Worm (Caenorhabditis elegans) whole organism, early embryonic: Measurements from ENCODE around the gene W04D12.1.

Source experiments
- B0310.2 ChIP-seq: sonication (generic microtip); optimal IDR thresholded peaks from 2 replicates; lab custom pipeline; 2016; ENCODE audit warnings: mild to moderate bottlenecking, missing genetic modification characterization, missing compliant biosample characterization
- F13C5.2 ChIP-seq: sonication (generic microtip); optimal IDR thresholded peaks from 2 replicates; lab custom pipeline; 2017; ENCODE audit warnings: mild to moderate bottlenecking, missing genetic modification characterization, inconsistent platforms, missing compliant biosample characterization
- aly-1 ChIP-seq: sonication (generic microtip); optimal IDR thresholded peaks from 2 replicates; lab custom pipeline; 2016; ENCODE audit warnings: missing genetic modification characterization, missing compliant biosample characterization
- ama-1 ChIP-seq: fragments of 150-350 bp; optimal IDR thresholded peaks from 2 replicates; lab custom pipeline; 2014
- ceh-13 ChIP-seq: fragments of 200-800 bp; sonication (Bioruptor generic); optimal IDR thresholded peaks from 2 replicates; lab custom pipeline; 2018; ENCODE audit warnings: mild to moderate bottlenecking, missing genetic modification characterization, missing compliant biosample characterization
- ceh-36 ChIP-seq: sonication (generic microtip); optimal IDR thresholded peaks from 2 replicates; lab custom pipeline; 2016; ENCODE audit warnings: missing genetic modification characterization, inconsistent platforms, missing compliant biosample characterization
- ets-7 ChIP-seq: sonication (generic microtip); optimal IDR thresholded peaks from 2 replicates; lab custom pipeline; 2016; ENCODE audit warnings: missing genotype, missing genetic modification characterization, missing compliant biosample characterization
- flt-1 ChIP-seq: fragments of 200-800 bp; sonication (Bioruptor generic); IDR thresholded peaks from 2 replicates; pipeline ENCODE4 v1.3.6; 2022; ENCODE audit warnings: missing genetic modification characterization, missing compliant biosample characterization
- hmbx-1 ChIP-seq: sonication (generic microtip); optimal IDR thresholded peaks from 2 replicates; lab custom pipeline; 2016; ENCODE audit warnings: mild to moderate bottlenecking, missing genetic modification characterization, missing compliant biosample characterization
- hmg-4 ChIP-seq: fragments of 200-800 bp; sonication (Bioruptor generic); optimal IDR thresholded peaks from 2 replicates; lab custom pipeline; 2018; ENCODE audit warnings: mild to moderate bottlenecking, missing genetic modification characterization, missing compliant biosample characterization
- hnd-1 ChIP-seq: sonication (generic microtip); optimal IDR thresholded peaks from 2 replicates; lab custom pipeline; 2016; ENCODE audit warnings: missing genetic modification characterization, missing compliant biosample characterization
- pes-1 ChIP-seq: fragments of 200-800 bp; sonication (Bioruptor generic); IDR thresholded peaks from 2 replicates; pipeline ENCODE4 v1.3.6; 2022; ENCODE audit warnings: missing genetic modification reagents, missing genetic modification characterization, missing compliant biosample characterization
- scrt-1 ChIP-seq: fragments of 200-800 bp; sonication (Bioruptor generic); IDR thresholded peaks from 2 replicates; pipeline ENCODE4 v1.3.6; 2022; ENCODE audit warnings: missing genetic modification characterization, missing compliant biosample characterization
- sea-1 ChIP-seq: fragments of 200-800 bp; sonication (Bioruptor generic); conservative IDR thresholded peaks from 2 replicates; pipeline ENCODE4 v1.3.6; 2022; ENCODE audit warnings: missing genetic modification characterization, missing compliant biosample characterization
- tbx-11 ChIP-seq: fragments of 200-800 bp; sonication (Bioruptor generic); IDR thresholded peaks from 2 replicates; pipeline ENCODE4 v1.3.6; 2022; ENCODE audit warnings: missing genetic modification characterization, missing compliant biosample characterization
- tbx-37 ChIP-seq: fragments of 200-800 bp; sonication (Bioruptor generic); conservative IDR thresholded peaks from 2 replicates; pipeline ENCODE4 v1.3.6; 2022; ENCODE audit warnings: missing genetic modification reagents, missing genetic modification characterization, missing compliant biosample characterization
- tra-4 ChIP-seq: sonication (generic microtip); optimal IDR thresholded peaks from 2 replicates; lab custom pipeline; 2017; ENCODE audit warnings: missing genetic modification characterization, missing compliant biosample characterization

W04D12.1 gene

DNA sequence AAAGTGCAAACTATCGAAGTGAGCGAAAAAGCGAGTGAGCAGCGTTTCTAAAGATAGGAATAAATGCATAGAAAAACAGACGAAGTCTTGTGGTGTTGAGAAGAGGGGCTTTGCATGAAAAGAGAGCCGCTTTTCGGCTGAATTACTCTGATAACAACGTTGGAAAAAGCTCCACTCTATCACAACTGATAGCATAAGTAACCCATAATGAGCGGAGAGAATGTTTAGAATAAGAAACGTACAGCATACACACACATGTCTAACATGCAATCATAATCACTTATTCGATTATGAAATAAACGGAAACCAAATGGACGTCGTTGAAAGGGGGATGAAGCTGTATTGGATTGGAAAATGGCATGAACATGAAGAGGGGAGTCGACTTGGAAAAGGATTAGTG lies 3.6 kb downstream of the W04D12.1 start:
- TF ChIP-seq ama-1 (lab: Kevin White, UChicago): no peak
- TF ChIP-seq pes-1: no peak
- no peak for TF ChIP-seq ceh-13 (GFP tag; lab: Kevin White, UChicago)
- no peak for TF ChIP-seq hmbx-1

ce11 chrIII:5840815-5841573 lies 4.3 kb downstream of the W04D12.1 start:
- TF ChIP-seq hmg-4 (GFP tag; lab: Kevin White, UChicago): no peak
- TF ChIP-seq scrt-1 (GFP tag; lab: Robert Waterston, UW): no peak
- TF ChIP-seq sea-1 (GFP tag; lab: Robert Waterston, UW): no peak

DNA sequence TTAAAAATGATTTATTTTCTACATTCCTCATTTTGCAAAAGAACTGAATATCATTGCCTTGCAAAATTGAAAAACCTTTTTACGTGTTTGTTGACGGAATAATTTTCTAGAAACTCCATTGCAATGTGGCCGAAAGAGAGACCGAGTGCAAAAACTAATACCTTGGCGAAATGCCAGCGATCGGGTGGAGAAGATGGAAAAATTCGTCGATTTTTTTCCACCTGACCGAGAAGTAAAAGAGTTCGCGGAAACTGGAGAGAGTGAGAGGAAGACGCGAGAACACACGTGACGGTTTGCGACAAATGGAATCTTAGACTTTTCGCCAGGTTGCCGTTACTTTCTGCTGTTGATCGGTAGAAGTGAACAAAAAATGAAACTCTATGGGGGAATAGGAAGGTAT lies 5.0 kb downstream of the W04D12.1 start:
- TF ChIP-seq F13C5.2 (tag; lab: Kevin White, UChicago) (no peak), tbx-11 (GFP tag; lab: Robert Waterston, UW) (no peak), ama-1 (lab: Kevin White, UChicago) (no peak), hmbx-1 (no peak)

DNA sequence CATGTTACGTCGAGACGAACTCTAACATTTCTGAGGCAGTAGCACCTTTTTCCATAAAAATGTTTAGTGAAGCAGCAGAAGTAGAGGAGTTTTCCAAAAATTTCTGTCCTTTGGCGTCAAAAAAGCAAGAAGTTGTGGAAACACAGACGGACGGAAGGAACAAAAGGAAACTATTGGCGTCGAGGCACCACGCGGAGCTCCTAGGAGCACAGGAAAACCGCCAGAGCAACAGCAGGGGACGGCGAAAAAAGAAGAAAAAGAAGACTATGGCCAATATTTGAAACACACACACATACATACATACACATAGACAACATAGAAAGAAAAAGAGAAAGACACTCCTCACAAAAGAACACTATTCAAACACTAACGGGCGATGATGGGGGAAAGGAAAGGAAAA lies 6.2 kb downstream of the W04D12.1 start:
- TF ChIP-seq ceh-13 (GFP tag; lab: Kevin White, UChicago): no peak
- TF ChIP-seq ama-1 (lab: Kevin White, UChicago): no peak
- TF ChIP-seq pes-1: no peak
- TF ChIP-seq hnd-1 (tag; lab: Kevin White, UChicago): no peak
- no peak for TF ChIP-seq tbx-11 (GFP tag; lab: Robert Waterston, UW)
- TF ChIP-seq scrt-1 (GFP tag; lab: Robert Waterston, UW): no peak
- no peak for TF ChIP-seq sea-1 (GFP tag; lab: Robert Waterston, UW)
- no peak for TF ChIP-seq hmbx-1
- TF ChIP-seq aly-1: no peak
- no peak for TF ChIP-seq flt-1 (GFP tag; lab: Robert Waterston, UW)
- no peak for TF ChIP-seq F13C5.2 (tag; lab: Kevin White, UChicago)
- no peak for TF ChIP-seq tbx-37 (GFP tag; lab: Robert Waterston, UW)
- no peak for TF ChIP-seq ets-7
- no peak for TF ChIP-seq tra-4 (tag; lab: Kevin White, UChicago)
- TF ChIP-seq hmg-4 (GFP tag; lab: Kevin White, UChicago): no peak
- TF ChIP-seq B0310.2 (tag; lab: Kevin White, UChicago): no peak
- no peak for TF ChIP-seq ceh-36 (tag; lab: Kevin White, UChicago)

DNA sequence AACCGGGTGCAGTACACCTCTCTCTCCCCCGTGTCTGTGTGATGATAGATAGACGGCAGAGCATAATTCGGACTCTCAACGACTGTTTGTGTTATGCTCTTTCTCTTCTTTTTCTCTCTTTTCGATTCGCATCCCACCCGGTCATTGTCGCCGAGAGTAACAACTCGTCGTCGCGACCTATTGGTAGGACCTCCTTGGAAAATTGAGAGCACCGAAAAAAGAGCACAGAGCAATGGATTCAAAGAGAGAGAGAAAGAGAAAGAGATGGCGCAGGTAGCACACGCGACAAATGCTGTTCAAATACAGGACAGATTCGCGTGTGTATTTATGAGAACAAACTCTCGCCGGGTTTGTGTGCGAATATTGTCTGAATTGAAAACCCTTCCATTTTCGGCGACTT lies 6.9 kb downstream of the W04D12.1 start:
- TF ChIP-seq hmg-4 (GFP tag; lab: Kevin White, UChicago): peak; percentile 12
- no peak for TF ChIP-seq aly-1

DNA sequence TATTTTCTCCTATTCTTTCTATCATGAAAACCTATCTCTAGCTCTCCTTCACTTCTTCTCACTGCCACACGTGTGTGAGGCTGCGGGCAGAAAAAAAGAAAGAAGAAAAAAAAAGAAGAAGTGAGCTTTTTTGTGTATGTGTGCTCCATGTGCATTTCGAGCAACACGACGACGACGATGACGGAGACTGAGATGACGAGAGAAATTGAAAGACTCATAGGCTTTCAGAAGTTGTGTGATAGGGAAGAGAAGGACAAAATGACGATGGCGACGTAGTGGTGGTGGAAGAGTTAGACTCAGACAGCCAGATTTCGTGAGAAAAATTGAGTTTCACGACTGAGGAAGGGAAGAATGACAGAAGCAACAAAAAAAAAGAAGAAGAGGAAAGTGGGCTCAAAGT lies 8.8 kb downstream of the W04D12.1 start:
- TF ChIP-seq ama-1 (lab: Kevin White, UChicago) (no peak), ceh-13 (GFP tag; lab: Kevin White, UChicago) (no peak), hmbx-1 (no peak), sea-1 (GFP tag; lab: Robert Waterston, UW) (no peak), pes-1 (no peak), tbx-37 (GFP tag; lab: Robert Waterston, UW) (no peak), aly-1 (no peak), F13C5.2 (tag; lab: Kevin White, UChicago) (no peak), ceh-36 (tag; lab: Kevin White, UChicago) (no peak), tbx-11 (GFP tag; lab: Robert Waterston, UW) (no peak)

- no peak for TF ChIP-seq pes-1
- no peak for TF ChIP-seq ets-7
- no peak for TF ChIP-seq hnd-1 (tag; lab: Kevin White, UChicago)
- TF ChIP-seq tbx-37 (GFP tag; lab: Robert Waterston, UW): no peak
- TF ChIP-seq sea-1 (GFP tag; lab: Robert Waterston, UW): no peak
- no peak for TF ChIP-seq ceh-13 (GFP tag; lab: Kevin White, UChicago)
- TF ChIP-seq B0310.2 (tag; lab: Kevin White, UChicago): no peak
- TF ChIP-seq F13C5.2 (tag; lab: Kevin White, UChicago): no peak
Measured at ce11 chrIII:5846412-5846811, 9.7 kb downstream of the W04D12.1 start.

- TF ChIP-seq aly-1: no peak
- TF ChIP-seq pes-1: no peak
- no peak for TF ChIP-seq scrt-1 (GFP tag; lab: Robert Waterston, UW)
- TF ChIP-seq tra-4 (tag; lab: Kevin White, UChicago): no peak
- TF ChIP-seq ceh-36 (tag; lab: Kevin White, UChicago): no peak
- TF ChIP-seq tbx-37 (GFP tag; lab: Robert Waterston, UW): no peak; the same call in 1 of the 2 replicates
- TF ChIP-seq sea-1 (GFP tag; lab: Robert Waterston, UW): no peak
- no peak for TF ChIP-seq F13C5.2 (tag; lab: Kevin White, UChicago)
- no peak for TF ChIP-seq ama-1 (lab: Kevin White, UChicago)
- no peak for TF ChIP-seq hmbx-1
- no peak for TF ChIP-seq tbx-11 (GFP tag; lab: Robert Waterston, UW)
- TF ChIP-seq ceh-13 (GFP tag; lab: Kevin White, UChicago): no peak
- no peak for TF ChIP-seq ets-7
- no peak for TF ChIP-seq hnd-1 (tag; lab: Kevin White, UChicago)
- TF ChIP-seq hmg-4 (GFP tag; lab: Kevin White, UChicago): no peak
- no peak for TF ChIP-seq B0310.2 (tag; lab: Kevin White, UChicago)
Measured at ce11 chrIII:5853240-5853639, 16.5 kb downstream of the W04D12.1 start, which contains the start of gene ddx-23. Gene ddx-23, minus strand, starts transcription at chrIII:5853269.
